Worm (Caenorhabditis elegans) whole organism, late embryonic: Measurements from ENCODE around the gene C10E2.5.

Experiments used
- Y22D7AL.16 ChIP-seq: sonication (generic microtip); optimal IDR thresholded peaks from 2 replicates; lab custom pipeline; 2016; ENCODE audit warnings: missing genetic modification characterization, missing compliant biosample characterization
- ceh-14 ChIP-seq: sonication (generic microtip); optimal IDR thresholded peaks from 2 replicates; lab custom pipeline; 2016; ENCODE audit warnings: missing genotype, missing genetic modification characterization, missing compliant biosample characterization
- ceh-34 ChIP-seq: sonication (generic microtip); optimal IDR thresholded peaks from 2 replicates; lab custom pipeline; 2016; ENCODE audit warnings: mild to moderate bottlenecking, missing genetic modification characterization, missing compliant biosample characterization
- ceh-48 ChIP-seq: sonication (generic microtip); optimal IDR thresholded peaks from 2 replicates; lab custom pipeline; 2016; ENCODE audit warnings: missing genetic modification characterization, inconsistent platforms, missing compliant biosample characterization
- ceh-9 ChIP-seq: sonication (generic microtip); optimal IDR thresholded peaks from 2 replicates; lab custom pipeline; 2016; ENCODE audit warnings: mild to moderate bottlenecking, missing genetic modification characterization, inconsistent platforms, missing compliant biosample characterization
- dmd-4 ChIP-seq: sonication (generic microtip); optimal IDR thresholded peaks from 2 replicates; lab custom pipeline; 2016; ENCODE audit warnings: borderline replicate concordance, missing genetic modification characterization, missing compliant biosample characterization
- hlh-30 ChIP-seq: sonication (generic microtip); optimal IDR thresholded peaks from 2 replicates; lab custom pipeline; 2017; ENCODE audit warnings: antibody characterized with exemption, missing genetic modification characterization, missing compliant biosample characterization; ENCODE audit not compliant: insufficient read depth
- lin-11 ChIP-seq: fragments of 200-800 bp; sonication (Bioruptor generic); optimal IDR thresholded peaks from 2 replicates; lab custom pipeline; 2018; ENCODE audit warnings: mild to moderate bottlenecking, missing genetic modification characterization, missing compliant biosample characterization
- pha-4 ChIP-seq: fragments of 150-350 bp; optimal IDR thresholded peaks from 2 replicates; lab custom pipeline; 2018; ENCODE audit warnings: missing biosample characterization, missing genetic modification reagents, missing genetic modification characterization
- pros-1 ChIP-seq: fragments of 150-350 bp; optimal IDR thresholded peaks from 2 replicates; lab custom pipeline; 2014; ENCODE audit warnings: missing biosample characterization, missing genetic modification reagents, missing genetic modification characterization
- sox-4 ChIP-seq: sonication (generic microtip); optimal IDR thresholded peaks from 2 replicates; lab custom pipeline; 2017; ENCODE audit warnings: mild to moderate bottlenecking, missing genetic modification characterization, inconsistent platforms, missing compliant biosample characterization
- syd-9 ChIP-seq: sonication (generic microtip); optimal IDR thresholded peaks from 2 replicates; lab custom pipeline; 2016; ENCODE audit warnings: mild to moderate bottlenecking, missing genetic modification characterization, moderate library complexity, missing compliant biosample characterization
- unc-86 ChIP-seq: sonication (generic microtip); optimal IDR thresholded peaks from 2 replicates; lab custom pipeline; 2016; ENCODE audit warnings: missing genetic modification characterization, missing compliant biosample characterization
- ztf-16 ChIP-seq: sonication (generic microtip); optimal IDR thresholded peaks from 2 replicates; lab custom pipeline; 2017; ENCODE audit warnings: missing genetic modification characterization, missing compliant biosample characterization

- no peak for TF ChIP-seq ceh-14 (tag; lab: Kevin White, UChicago)
- TF ChIP-seq hlh-30 = peak; percentile 88
- TF ChIP-seq ceh-34 = no peak
- no peak for TF ChIP-seq ceh-48 (tag; lab: Kevin White, UChicago)
- TF ChIP-seq pha-4 = no peak
- no peak for TF ChIP-seq syd-9 (tag; lab: Kevin White, UChicago)
- no peak for TF ChIP-seq pros-1 (tag; lab: Kevin White, UChicago)
- TF ChIP-seq ztf-16 (tag; lab: Kevin White, UChicago) = peak; percentile 4
- no peak for TF ChIP-seq dmd-4 (tag; lab: Kevin White, UChicago)
- no peak for TF ChIP-seq Y22D7AL.16 (tag; lab: Kevin White, UChicago)
- no peak for TF ChIP-seq sox-4 (tag; lab: Kevin White, UChicago)
- TF ChIP-seq lin-11 (tag; lab: Kevin White, UChicago) = no peak
- TF ChIP-seq ceh-9 = no peak
- TF ChIP-seq unc-86 (tag; lab: Kevin White, UChicago) = no peak
Measured at ce11 chrX:16796826-16797225, 42.5 kb upstream of the C10E2.5 start.
